Worm (Caenorhabditis elegans): Measurements from ENCODE around the gene F42A10.7.

- TF ChIP-seq flt-1 (GFP tag; IDR thresholded peaks at IDR 0.05) (no peak), B0310.2 (tag; optimal IDR thresholded peaks at IDR 0.05) (no peak), ama-1 (optimal IDR thresholded peaks at IDR 0.05) (no peak), hnd-1 (tag; optimal IDR thresholded peaks at IDR 0.05) (no peak), hmg-4 (GFP tag; optimal IDR thresholded peaks at IDR 0.05) (no peak)
Measured at ce11 chrIII:6195718-6196117, 17.2 kb upstream of the F42A10.7 start.
